Worm (Caenorhabditis elegans) whole organism, L3 larva: ENCODE results near the gene clec-42.

Experiments used
- R02D3.7 ChIP-seq: fragments of 150-350 bp; optimal IDR thresholded peaks from 2 replicates; lab custom pipeline; 2014; ENCODE audit warnings: missing biosample characterization, missing genetic modification characterization
- ZK546.5 ChIP-seq: sonication (generic microtip); optimal IDR thresholded peaks from 2 replicates; lab custom pipeline; 2017; ENCODE audit warnings: missing biosample characterization, missing genetic modification characterization
- aly-2 ChIP-seq: fragments of 150-350 bp; optimal IDR thresholded peaks from 2 replicates; lab custom pipeline; 2014; ENCODE audit warnings: missing biosample characterization, missing genetic modification characterization
- ama-1 ChIP-seq: fragments of 150-350 bp; optimal IDR thresholded peaks from 2 replicates; lab custom pipeline; 2018
- ceh-16 ChIP-seq: sonication (generic microtip); optimal IDR thresholded peaks from 2 replicates; lab custom pipeline; 2017; ENCODE audit warnings: missing biosample characterization, missing genetic modification characterization
- ceh-28 ChIP-seq: fragments of 150-350 bp; optimal IDR thresholded peaks from 2 replicates; lab custom pipeline; 2014; ENCODE audit warnings: missing biosample characterization, missing genetic modification reagents, missing genetic modification characterization
- daf-12 ChIP-seq: fragments of 150-350 bp; optimal IDR thresholded peaks from 2 replicates; lab custom pipeline; 2014; ENCODE audit warnings: missing biosample characterization, missing genetic modification reagents, missing genetic modification characterization
- egl-27 ChIP-seq: sonication (generic microtip); optimal IDR thresholded peaks from 4 replicates; lab custom pipeline; 2017; ENCODE audit warnings: missing biosample characterization, missing genetic modification reagents, missing genetic modification characterization
- egl-5 ChIP-seq: fragments of 150-350 bp; optimal IDR thresholded peaks from 2 replicates; lab custom pipeline; 2017; ENCODE audit warnings: missing biosample characterization, missing genetic modification reagents, missing genetic modification characterization, inconsistent platforms
- elt-1 ChIP-seq: fragments of 150-350 bp; optimal IDR thresholded peaks from 2 replicates; lab custom pipeline; 2014; ENCODE audit warnings: missing biosample characterization, missing genetic modification characterization
- elt-3 ChIP-seq, 3 experiments: fragments of 150-350 bp in 1 of 3; sonication (generic microtip) in 2 of 3; optimal IDR thresholded peaks; 2 replicates in 2 of 3; 4 replicates in 1 of 3; lab custom pipeline; 2014 to 2017; ENCODE audit warnings: missing biosample characterization in 3 of 3, missing genetic modification characterization in 3 of 3
- eor-1 ChIP-seq, 2 experiments: fragments of 150-350 bp; optimal IDR thresholded peaks; 2 replicates each; lab custom pipeline; 2014 to 2018; ENCODE audit warnings: missing biosample characterization in 2 of 2, missing genetic modification characterization in 2 of 2
- fos-1 ChIP-seq: fragments of 150-350 bp; optimal IDR thresholded peaks from 2 replicates; lab custom pipeline; 2014; ENCODE audit warnings: missing biosample characterization, missing genetic modification characterization
- hmg-11 ChIP-seq: sonication (generic microtip); optimal IDR thresholded peaks from 2 replicates; lab custom pipeline; 2016; ENCODE audit warnings: missing genetic modification characterization, missing compliant biosample characterization
- jun-1 ChIP-seq: fragments of 150-350 bp; optimal IDR thresholded peaks from 2 replicates; lab custom pipeline; 2014; ENCODE audit warnings: missing biosample characterization, missing genetic modification reagents, missing genetic modification characterization
- lin-15B ChIP-seq: fragments of 150-350 bp; optimal IDR thresholded peaks from 2 replicates; lab custom pipeline; 2014; ENCODE audit warnings: missing biosample characterization, missing genetic modification characterization
- lin-39 ChIP-seq: fragments of 150-350 bp; optimal IDR thresholded peaks from 2 replicates; lab custom pipeline; 2018; ENCODE audit warnings: missing biosample characterization, missing genetic modification reagents, missing genetic modification characterization
- lsy-12 ChIP-seq: sonication (generic microtip); optimal IDR thresholded peaks from 2 replicates; lab custom pipeline; 2016; ENCODE audit warnings: mild to moderate bottlenecking, missing genetic modification characterization, missing compliant biosample characterization
- mdl-1 ChIP-seq: fragments of 150-350 bp; optimal IDR thresholded peaks from 2 replicates; lab custom pipeline; 2014; ENCODE audit warnings: missing biosample characterization, missing genetic modification characterization
- mml-1 ChIP-seq: fragments of 150-350 bp; sonication (generic microtip); optimal IDR thresholded peaks from 3 replicates; lab custom pipeline; 2014; ENCODE audit warnings: missing biosample characterization, missing genetic modification characterization
- nhr-237 ChIP-seq: fragments of 150-350 bp; optimal IDR thresholded peaks from 2 replicates; lab custom pipeline; 2014; ENCODE audit warnings: missing biosample characterization, missing genetic modification characterization
- nhr-25 ChIP-seq: sonication (generic microtip); optimal IDR thresholded peaks from 2 replicates; lab custom pipeline; 2017; ENCODE audit warnings: missing biosample characterization, missing genetic modification characterization
- nhr-28 ChIP-seq: fragments of 150-350 bp; optimal IDR thresholded peaks from 2 replicates; lab custom pipeline; 2014; ENCODE audit warnings: missing biosample characterization, missing genetic modification characterization
- nhr-67 ChIP-seq: fragments of 150-350 bp; optimal IDR thresholded peaks from 2 replicates; lab custom pipeline; 2014; ENCODE audit warnings: missing biosample characterization, missing genetic modification characterization
- nhr-76 ChIP-seq: fragments of 150-350 bp; sonication (generic microtip); optimal IDR thresholded peaks from 5 replicates; lab custom pipeline; 2014; ENCODE audit warnings: missing biosample characterization, missing genetic modification characterization
- nhr-77 ChIP-seq: fragments of 150-350 bp; optimal IDR thresholded peaks from 2 replicates; lab custom pipeline; 2014; ENCODE audit warnings: missing biosample characterization, missing genetic modification characterization
- pha-4 ChIP-seq: fragments of 150-350 bp; optimal IDR thresholded peaks from 2 replicates; lab custom pipeline; 2014; ENCODE audit warnings: missing biosample characterization, missing genetic modification reagents, missing genetic modification characterization
- pqm-1 ChIP-seq: fragments of 150-350 bp; optimal IDR thresholded peaks from 2 replicates; lab custom pipeline; 2017; ENCODE audit warnings: missing biosample characterization, missing genetic modification characterization, inconsistent platforms
- sea-2 ChIP-seq: fragments of 150-350 bp; sonication (generic microtip); optimal IDR thresholded peaks from 4 replicates; lab custom pipeline; 2014; ENCODE audit warnings: missing biosample characterization, missing genetic modification reagents, missing genetic modification characterization
- skn-1 ChIP-seq: fragments of 150-350 bp; optimal IDR thresholded peaks from 2 replicates; lab custom pipeline; 2014; ENCODE audit warnings: missing biosample characterization, missing genetic modification characterization
- snpc-4 ChIP-seq: fragments of 150-350 bp; optimal IDR thresholded peaks from 2 replicates; lab custom pipeline; 2014; ENCODE audit warnings: missing biosample characterization, missing genetic modification characterization
- tbx-2 ChIP-seq: sonication (generic microtip); optimal IDR thresholded peaks from 2 replicates; lab custom pipeline; 2016; ENCODE audit warnings: mild to moderate bottlenecking, missing genetic modification characterization, missing compliant biosample characterization
- unc-62 ChIP-seq: fragments of 150-350 bp; sonication (generic microtip); optimal IDR thresholded peaks from 4 replicates; lab custom pipeline; 2014; ENCODE audit warnings: missing biosample characterization, missing genetic modification reagents, missing genetic modification characterization
- ztf-4 ChIP-seq: fragments of 150-350 bp; optimal IDR thresholded peaks from 2 replicates; lab custom pipeline; 2014; ENCODE audit warnings: missing biosample characterization, missing genetic modification characterization

Gene clec-42

DNA sequence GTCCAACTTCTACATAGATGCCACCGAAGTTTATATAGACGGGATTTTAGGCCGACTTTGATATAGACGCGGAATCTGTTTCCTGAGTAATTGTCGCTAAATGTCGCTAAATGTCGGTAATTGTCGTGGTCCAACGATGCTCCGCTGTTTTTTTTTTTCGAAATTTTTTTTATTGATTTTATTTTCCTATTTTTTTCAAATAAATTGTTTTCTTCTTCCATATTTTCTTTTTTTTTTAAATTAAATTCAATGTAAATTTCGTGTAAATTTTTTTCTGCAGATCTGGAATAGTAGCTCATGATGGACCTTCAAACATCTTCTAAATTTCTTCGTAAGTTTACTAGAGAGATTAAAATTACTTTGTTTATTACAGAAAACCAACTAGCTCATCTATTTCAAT lies 6.3 kb upstream of the clec-42 start, which contains the start of gene C31G12.3:
C31G12.3 (plus strand) TSS at position 301 of the 400 bp plus-strand sequence.
- TF ChIP-seq mdl-1 (tag; lab: Kevin White, UChicago) (no peak), eor-1 (tag; optimal IDR thresholded peaks at IDR 0.05; lab: Kevin White, UChicago) (no peak), egl-27 (tag; lab: Kevin White, UChicago) (no peak), skn-1 (no peak), R02D3.7 (tag; lab: Kevin White, UChicago) (no peak), lsy-12 (no peak), fos-1 (no peak), nhr-77 (tag; lab: Kevin White, UChicago) (no peak), aly-2 (tag; lab: Kevin White, UChicago) (no peak), nhr-237 (no peak), ama-1 (lab: Kevin White, UChicago) (no peak), pqm-1 (tag; lab: Kevin White, UChicago) (no peak), ceh-28 (tag; lab: Kevin White, UChicago) (no peak), tbx-2 (tag; lab: Kevin White, UChicago) (no peak), elt-1 (tag; lab: Kevin White, UChicago) (no peak), unc-62 (no peak), pha-4 (tag; lab: Kevin White, UChicago) (no peak), ceh-16 (no peak), lin-15B (tag; lab: Kevin White, UChicago) (no peak)

DNA sequence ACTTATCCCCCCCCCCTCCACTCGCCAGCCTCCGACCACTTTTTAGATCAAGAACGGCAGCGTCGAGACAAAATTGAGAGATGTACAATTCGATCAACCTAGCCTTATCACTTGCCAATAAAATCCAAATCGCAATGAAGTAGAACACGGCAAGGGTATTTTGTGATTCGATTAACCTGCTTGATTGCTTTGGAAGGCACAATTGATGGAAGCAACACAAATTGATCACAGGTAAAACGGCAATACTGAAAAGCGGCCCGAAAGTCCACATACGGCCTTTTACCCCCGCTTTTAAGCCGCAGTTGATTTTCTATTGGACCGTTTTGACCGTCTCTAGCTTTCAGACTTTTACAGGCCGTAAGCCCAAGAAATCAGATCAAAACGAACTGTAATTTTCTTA lies 2.9 kb upstream of the clec-42 start, which contains the start of gene clec-245:
clec-245 (minus strand) TSS at position 101 of the 400 bp plus-strand sequence.
- no peak for TF ChIP-seq hmg-11 (tag; lab: Kevin White, UChicago)
- no peak for TF ChIP-seq sea-2
- TF ChIP-seq nhr-77 (tag; lab: Kevin White, UChicago), result no peak
- no peak for TF ChIP-seq nhr-28 (tag; lab: Kevin White, UChicago)

DNA sequence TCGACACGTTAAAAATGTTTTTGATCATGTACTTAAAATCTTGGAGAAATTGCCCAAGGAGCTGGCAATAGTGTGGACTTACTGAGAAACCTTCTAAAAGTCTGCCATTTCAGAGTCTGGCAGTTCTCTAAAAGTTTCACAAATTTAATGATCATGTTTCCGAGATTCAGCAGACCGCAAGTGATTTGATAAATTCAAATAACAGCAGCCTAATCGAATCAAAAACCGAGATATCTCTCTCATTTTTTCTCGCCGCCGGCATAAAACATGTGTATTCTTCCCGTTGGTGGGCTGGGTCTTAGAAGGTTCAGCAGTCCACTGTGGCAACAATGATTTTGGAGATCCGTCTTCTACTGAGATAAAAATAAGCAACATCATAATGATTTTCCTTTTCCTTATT lies 2.0 kb upstream of the clec-42 start, which contains the start of gene clec-246:
clec-246 (plus strand) TSS at position 301 of the 400 bp plus-strand sequence.
- TF ChIP-seq daf-12 (no peak), lin-39 (tag; lab: Kevin White, UChicago) (no peak), jun-1 (tag; lab: Kevin White, UChicago) (no peak), nhr-77 (tag; lab: Kevin White, UChicago) (no peak)

DNA sequence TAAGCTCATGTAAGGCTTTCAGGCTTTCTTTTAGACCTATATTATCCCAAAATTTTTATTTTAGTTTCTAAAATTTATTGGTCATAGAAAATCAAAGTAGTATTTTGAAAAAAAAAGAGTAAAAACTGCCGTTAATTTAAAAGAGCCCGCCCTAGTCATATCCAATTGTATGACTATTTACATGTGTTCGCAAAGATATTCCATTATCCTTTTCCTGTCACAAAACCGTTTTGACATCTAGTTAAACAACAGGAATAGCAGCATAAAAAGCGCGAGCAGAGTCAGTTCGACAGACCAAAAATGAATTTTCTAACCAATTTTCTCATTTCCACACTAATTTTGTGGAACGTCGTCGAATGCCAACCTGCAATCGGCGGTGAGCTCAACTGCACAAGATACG lies 3.8 kb downstream of the clec-42 start, which contains the start of gene F16H6.3:
F16H6.3 (plus strand) TSS at position 301 of the 400 bp plus-strand sequence.
- TF ChIP-seq lin-15B (tag; lab: Kevin White, UChicago) (no peak), hmg-11 (tag; lab: Kevin White, UChicago) (no peak), elt-3 (tag; optimal IDR thresholded peaks at IDR 0.05; lab: Kevin White, UChicago) (no peak), skn-1 (no peak), ceh-28 (tag; lab: Kevin White, UChicago) (no peak), mml-1 (tag; lab: Kevin White, UChicago) (no peak), lsy-12 (no peak), nhr-237 (no peak), snpc-4 (tag; lab: Kevin White, UChicago) (no peak), ZK546.5 (tag; lab: Kevin White, UChicago) (no peak), nhr-25 (no peak), ceh-16 (no peak), ztf-4 (no peak), nhr-67 (tag; lab: Kevin White, UChicago) (no peak)

DNA sequence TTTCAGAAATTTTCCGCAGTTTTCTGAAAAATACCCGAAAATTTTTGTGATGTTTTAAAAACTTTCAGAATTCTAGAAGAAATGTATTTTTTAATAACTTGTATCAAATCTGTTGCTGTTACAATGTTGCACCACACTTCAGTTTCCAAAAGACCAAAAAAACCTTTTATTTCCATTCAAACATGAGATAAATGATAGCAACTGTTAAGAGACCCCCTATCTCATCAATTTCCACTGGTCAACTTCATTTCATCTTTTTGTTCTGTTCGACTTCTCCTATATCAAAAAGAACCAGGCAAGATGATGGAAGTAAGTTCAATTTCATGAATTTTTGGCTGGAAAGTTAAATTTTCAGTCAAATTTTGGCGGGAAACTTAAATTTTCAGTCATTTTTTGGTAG lies 7.2 kb downstream of the clec-42 start, which contains the start of gene F16H6.4:
F16H6.4 (plus strand) TSS at position 301 of the 400 bp plus-strand sequence.
- TF ChIP-seq egl-5 (tag; lab: Kevin White, UChicago), result no peak
- TF ChIP-seq pha-4 (tag; lab: Kevin White, UChicago), result no peak
- TF ChIP-seq ztf-4, result no peak
- TF ChIP-seq nhr-76 (tag; lab: Kevin White, UChicago), result no peak
- no peak for TF ChIP-seq jun-1 (tag; lab: Kevin White, UChicago)
- no peak for TF ChIP-seq nhr-77 (tag; lab: Kevin White, UChicago)
- TF ChIP-seq R02D3.7 (tag; lab: Kevin White, UChicago), result no peak
- no peak for TF ChIP-seq unc-62
